Worm (Caenorhabditis elegans): ENCODE measurements around the gene F11C1.9.

- TF ChIP-seq ama-1 (optimal IDR thresholded peaks at IDR 0.05) (no peak), F13H6.1 (tag; optimal IDR thresholded peaks at IDR 0.05) (no peak), pros-1 (tag; optimal IDR thresholded peaks at IDR 0.05) (no peak), pha-4 (tag; optimal IDR thresholded peaks at IDR 0.05) (no peak), rnt-1 (tag; optimal IDR thresholded peaks at IDR 0.05) (no peak), nfya-1 (tag; optimal IDR thresholded peaks at IDR 0.05) (no peak), lim-6 (tag; optimal IDR thresholded peaks at IDR 0.05) (no peak), tbx-2 (tag; optimal IDR thresholded peaks at IDR 0.05) (no peak), lin-11 (tag; optimal IDR thresholded peaks at IDR 0.05) (no peak), dmd-4 (tag; optimal IDR thresholded peaks at IDR 0.05; ENCODE audit: borderline replicate concordance) (no peak), sox-4 (tag; optimal IDR thresholded peaks at IDR 0.05) (no peak)
Observed at ce11 chrX:12990529-12991520, 13.5 kb upstream of the F11C1.9 start, which contains the start of the genes F11C1.1 and vwa-8.
